Fruit fly (Drosophila melanogaster): ENCODE results near the gene CG45012.

The CG45012 gene

dm6 chr2L:11812781-11813664 is 21.4 kb upstream of the CG45012 start (continued):
- TF ChIP-seq ftz-f1 (GFP tag; optimal IDR thresholded peaks at IDR 0.05) (no peak), D (optimal IDR thresholded peaks at IDR 0.05) (peak; percentile 28), D (GFP tag; optimal IDR thresholded peaks at IDR 0.05) (no peak), row (GFP tag; IDR thresholded peaks at IDR 0.05) (0 out of 3 replicates have a peak, but pooled peaks have one; percentile 17), onecut (GFP tag; IDR thresholded peaks at IDR 0.05) (no peak), CG10462 (GFP tag; optimal IDR thresholded peaks at IDR 0.05) (no peak), CG11560 (tag; IDR thresholded peaks at IDR 0.05) (no peak), CG2678 (tag; optimal IDR thresholded peaks at IDR 0.05) (peak; percentile 15), CG2199 (GFP tag; IDR thresholded peaks at IDR 0.05) (no peak), CG6791 (GFP tag; IDR thresholded peaks at IDR 0.05; ENCODE audit: partially characterized antibody) (no peak), D19A (tag; optimal IDR thresholded peaks at IDR 0.05) (peak; percentile 86), chinmo (GFP tag; IDR thresholded peaks at IDR 0.05; ENCODE audit: partially characterized antibody) (0 out of 4 replicates have a peak, but pooled peaks have one; percentile 68), sens (GFP tag) (peak; percentile 57), YL-1 (GFP tag; optimal IDR thresholded peaks at IDR 0.05) (peak; percentile 33), pum (GFP tag; optimal IDR thresholded peaks at IDR 0.05) (no peak), rib (GFP tag; IDR thresholded peaks at IDR 0.05) (no peak), CG32532 (GFP tag; IDR thresholded peaks at IDR 0.05) (0 out of 2 replicates have a peak, but pooled peaks have one; percentile 19), sug (tag; optimal IDR thresholded peaks at IDR 0.05) (peak; percentile 11), CG2116 (GFP tag; optimal IDR thresholded peaks at IDR 0.05) (no peak), B-H2 (GFP tag; optimal IDR thresholded peaks at IDR 0.05) (no peak), D19B (GFP tag; optimal IDR thresholded peaks at IDR 0.05) (peak; percentile 5), MESR4 (GFP tag; optimal IDR thresholded peaks at IDR 0.05) (peak; percentile 91), CG10321 (GFP tag; IDR thresholded peaks at IDR 0.05) (no peak), MBD-R2 (GFP tag; IDR thresholded peaks at IDR 0.05) (peak; percentile 43; the same call in 1 of the 2 replicates), shn (GFP tag; optimal IDR thresholded peaks at IDR 0.05) (no peak)

- peak; percentile 65 for TF ChIP-seq knrl (GFP tag; IDR thresholded peaks at IDR 0.05; ENCODE audit: partially characterized antibody)
- TF ChIP-seq ro (GFP tag; IDR thresholded peaks at IDR 0.05) = no peak
- TF ChIP-seq CG10462 (GFP tag; optimal IDR thresholded peaks at IDR 0.05) = no peak
- TF ChIP-seq ap (GFP tag; IDR thresholded peaks at IDR 0.05) = no peak
- no peak for TF ChIP-seq emc (GFP tag; optimal IDR thresholded peaks at IDR 0.05)
- no peak for TF ChIP-seq slp2 (GFP tag; optimal IDR thresholded peaks at IDR 0.05)
- no peak for TF ChIP-seq pfk (GFP tag; optimal IDR thresholded peaks at IDR 0.05)
- TF ChIP-seq CG17186 (GFP tag; optimal IDR thresholded peaks at IDR 0.05) = peak; percentile 27
- no peak for TF ChIP-seq Bdp1 (GFP tag; optimal IDR thresholded peaks at IDR 0.05)
- TF ChIP-seq gfzf (GFP tag; optimal IDR thresholded peaks at IDR 0.05) = peak; percentile 81
- no peak for TF ChIP-seq ham (GFP tag; IDR thresholded peaks at IDR 0.05)
- TF ChIP-seq pan (optimal IDR thresholded peaks at IDR 0.05) = no peak
- TF ChIP-seq pan (GFP tag; optimal IDR thresholded peaks at IDR 0.05 in 1 of 2, IDR thresholded peaks at IDR 0.05 in 1 of 2) = no peak
- no peak for TF ChIP-seq z (GFP tag; IDR thresholded peaks at IDR 0.05)
- TF ChIP-seq NC2α (GFP tag; optimal IDR thresholded peaks at IDR 0.05) = no peak
- no peak for TF ChIP-seq exex (tag; optimal IDR thresholded peaks at IDR 0.05)
- no peak for TF ChIP-seq Neu2 (GFP tag; optimal IDR thresholded peaks at IDR 0.05; ENCODE audit: borderline replicate concordance)
- TF ChIP-seq Camta (GFP tag; optimal IDR thresholded peaks at IDR 0.05) = no peak
- peak; percentile 14 for TF ChIP-seq CG13424 (tag; optimal IDR thresholded peaks at IDR 0.05)
- no peak for TF ChIP-seq seq (GFP tag; IDR thresholded peaks at IDR 0.05)
- TF ChIP-seq Abd-B (GFP tag; optimal IDR thresholded peaks at IDR 0.05) = peak; percentile 39
- TF ChIP-seq CG6689 (GFP tag; IDR thresholded peaks at IDR 0.05) = no peak
- no peak for TF ChIP-seq jing (GFP tag; optimal IDR thresholded peaks at IDR 0.05)
- no peak for TF ChIP-seq MESR4 (GFP tag; optimal IDR thresholded peaks at IDR 0.05)
- no peak for TF ChIP-seq Sry-β (GFP tag; optimal IDR thresholded peaks at IDR 0.05)
- TF ChIP-seq her (GFP tag; optimal IDR thresholded peaks at IDR 0.05) = no peak
- TF ChIP-seq ac (GFP tag; optimal IDR thresholded peaks at IDR 0.05) = no peak
- no peak for TF ChIP-seq CG9876 (GFP tag; optimal IDR thresholded peaks at IDR 0.05)
Measured at dm6 chr2L:11813665-11814087, 20.7 kb upstream of the CG45012 start, which contains the start of gene CycY. Gene CycY (minus strand): TSS chr2L:11813780.

Data from whole organism, embryonic.